Worm (Caenorhabditis elegans): ENCODE measurements around the gene jud-4.

DNA sequence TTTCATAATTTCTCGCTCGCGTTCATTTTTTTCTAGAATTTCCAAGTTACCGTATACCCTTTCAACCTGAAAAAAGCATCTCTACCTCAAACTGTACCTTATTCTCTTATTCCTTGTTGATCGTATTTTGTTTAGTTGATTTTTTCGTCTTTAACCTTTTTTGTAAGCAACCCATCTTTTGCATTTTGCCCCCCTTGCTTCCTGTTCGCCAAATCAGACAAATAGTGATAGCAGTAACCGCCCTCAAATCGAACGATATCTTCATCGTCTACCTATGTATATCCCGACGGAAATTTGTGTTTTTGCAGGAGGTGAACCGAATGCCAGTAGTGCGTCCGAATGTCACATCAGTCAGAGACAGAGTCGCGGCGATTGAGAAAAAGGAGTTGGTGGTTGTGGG lies 21.5 kb upstream of the jud-4 start, which contains the start of gene F46F2.5:
- TF ChIP-seq flt-1 (GFP tag; IDR thresholded peaks at IDR 0.05) = no peak
- no peak for TF ChIP-seq ztf-23 (GFP tag; IDR thresholded peaks at IDR 0.05)
- no peak for TF ChIP-seq med-1 (GFP tag; optimal IDR thresholded peaks at IDR 0.05; ENCODE audit: insufficient read depth)
- no peak for TF ChIP-seq tab-1 (GFP tag; IDR thresholded peaks at IDR 0.05)
- TF ChIP-seq cog-1 (tag; optimal IDR thresholded peaks at IDR 0.05) = no peak
- no peak for TF ChIP-seq klf-2 (GFP tag; conservative IDR thresholded peaks at IDR 0.05)
